Worm (Caenorhabditis elegans) whole organism, L4 larva: ENCODE measurements around the gene R08C7.8.

ENCODE experiments used
- F26F4.8 ChIP-seq: fragments of 200-800 bp; sonication (Bioruptor generic); conservative IDR thresholded peaks from 2 replicates; pipeline ENCODE4 v1.3.6; 2022; ENCODE audit warnings: missing genetic modification characterization, missing compliant biosample characterization
- F37D6.2 ChIP-seq: sonication (generic microtip); optimal IDR thresholded peaks from 2 replicates; lab custom pipeline; 2016; ENCODE audit warnings: mild to moderate bottlenecking, missing genetic modification characterization, missing compliant biosample characterization
- F44E2.7 ChIP-seq: fragments of 200-800 bp; sonication (Bioruptor generic); IDR thresholded peaks from 2 replicates; pipeline ENCODE4 v2.1.2; 2022; ENCODE audit warnings: missing genetic modification characterization, missing compliant biosample characterization
- T20F7.1 ChIP-seq: fragments of 200-800 bp; sonication (Bioruptor generic); optimal IDR thresholded peaks from 2 replicates; lab custom pipeline; 2018; ENCODE audit warnings: mild to moderate bottlenecking, missing genetic modification characterization, missing compliant biosample characterization
- Y5F2A.4 ChIP-seq: fragments of 200-800 bp; sonication (Bioruptor generic); optimal IDR thresholded peaks from 2 replicates; lab custom pipeline; 2018; ENCODE audit warnings: mild to moderate bottlenecking, missing genetic modification characterization, missing compliant biosample characterization
- Y75B8A.6 ChIP-seq: fragments of 200-800 bp; sonication (Bioruptor generic); IDR thresholded peaks from 2 replicates; pipeline ENCODE4 v1.3.6; 2022; ENCODE audit warnings: missing genetic modification reagents, missing genetic modification characterization, missing compliant biosample characterization
- ZK546.5 ChIP-seq, 2 experiments: sonication (generic microtip); optimal IDR thresholded peaks; 2 replicates each; lab custom pipeline; 2017; ENCODE audit warnings: missing biosample characterization in 2 of 2, missing genetic modification characterization in 2 of 2
- arid-1 ChIP-seq: fragments of 200-800 bp; sonication (Bioruptor generic); conservative IDR thresholded peaks from 2 replicates; pipeline ENCODE4 v1.3.6; 2022; ENCODE audit warnings: missing genetic modification reagents, missing genetic modification characterization, missing compliant biosample characterization
- ceh-28 ChIP-seq: fragments of 150-350 bp; optimal IDR thresholded peaks from 2 replicates; lab custom pipeline; 2014; ENCODE audit warnings: missing biosample characterization, missing genetic modification reagents, missing genetic modification characterization
- ceh-32 ChIP-seq: sonication (generic microtip); optimal IDR thresholded peaks from 2 replicates; lab custom pipeline; 2016; ENCODE audit warnings: mild to moderate bottlenecking, missing genetic modification characterization, missing compliant biosample characterization; ENCODE audit not compliant: poor library complexity
- ces-1 ChIP-seq: fragments of 150-350 bp; sonication (generic microtip); optimal IDR thresholded peaks from 4 replicates; lab custom pipeline; 2014; ENCODE audit warnings: missing biosample characterization, missing genetic modification reagents, missing genetic modification characterization
- cey-2 ChIP-seq: sonication (generic microtip); optimal IDR thresholded peaks from 3 replicates; lab custom pipeline; 2017; ENCODE audit warnings: missing genetic modification characterization, mild to moderate bottlenecking, missing compliant biosample characterization, antibody characterized with exemption, borderline replicate concordance; ENCODE audit not compliant: insufficient read depth
- ctbp-1 ChIP-seq: fragments of 200-800 bp; sonication (Bioruptor generic); IDR thresholded peaks from 2 replicates; pipeline ENCODE4 v1.3.6; 2022; ENCODE audit warnings: missing genetic modification reagents, missing genetic modification characterization, missing compliant biosample characterization
- daf-12 ChIP-seq: fragments of 150-350 bp; optimal IDR thresholded peaks from 2 replicates; lab custom pipeline; 2014; ENCODE audit warnings: missing biosample characterization, missing genetic modification reagents, missing genetic modification characterization
- daf-16 ChIP-seq, 3 experiments: sonication (generic microtip); optimal IDR thresholded peaks; 2 replicates each; lab custom pipeline; 2016 to 2017; ENCODE audit warnings: missing genetic modification characterization in 3 of 3, missing genetic modification reagents in 3 of 3, mild to moderate bottlenecking in 2 of 3, missing compliant biosample characterization in 2 of 3, missing biosample characterization in 1 of 3, moderate library complexity in 1 of 3
- daf-19 ChIP-seq: fragments of 200-800 bp; sonication (Bioruptor generic); conservative IDR thresholded peaks from 2 replicates; pipeline ENCODE4 v1.3.6; 2022; ENCODE audit warnings: missing genetic modification characterization, missing compliant biosample characterization
- daf-8 ChIP-seq: fragments of 200-800 bp; sonication (Bioruptor generic); IDR thresholded peaks from 2 replicates; pipeline ENCODE4 v1.3.6; 2022; ENCODE audit warnings: missing genetic modification characterization, missing compliant biosample characterization
- dmd-6 ChIP-seq: fragments of 200-800 bp; sonication (Bioruptor generic); IDR thresholded peaks from 2 replicates; pipeline ENCODE4 v1.3.6; 2022; ENCODE audit warnings: missing genetic modification reagents, missing genetic modification characterization, missing compliant biosample characterization
- dmd-8 ChIP-seq: fragments of 200-800 bp; sonication (Bioruptor generic); IDR thresholded peaks from 2 replicates; pipeline ENCODE4 v1.3.6; 2022; ENCODE audit warnings: missing genetic modification characterization, missing compliant biosample characterization
- dpl-1 ChIP-seq: fragments of 150-350 bp; optimal IDR thresholded peaks from 2 replicates; lab custom pipeline; 2014; ENCODE audit warnings: missing biosample characterization, missing genetic modification reagents, missing genetic modification characterization
- egl-43 ChIP-seq: fragments of 200-800 bp; sonication (Bioruptor generic); IDR thresholded peaks from 2 replicates; pipeline ENCODE4 v1.3.6; 2022; ENCODE audit warnings: missing genetic modification reagents, missing genetic modification characterization, missing compliant biosample characterization
- fkh-10 ChIP-seq: fragments of 150-350 bp; optimal IDR thresholded peaks from 2 replicates; lab custom pipeline; 2014; ENCODE audit warnings: missing biosample characterization, missing genetic modification reagents, missing genetic modification characterization
- hif-1 ChIP-seq, 2 experiments: sonication (generic microtip); optimal IDR thresholded peaks; 2 replicates each; lab custom pipeline; 2016 to 2017; ENCODE audit warnings: missing compliant biosample characterization in 2 of 2, missing genetic modification characterization in 2 of 2, missing genetic modification reagents in 2 of 2, missing genotype in 2 of 2, mild to moderate bottlenecking in 1 of 2
- lin-13 ChIP-seq: fragments of 150-350 bp; optimal IDR thresholded peaks from 2 replicates; lab custom pipeline; 2014; ENCODE audit warnings: missing biosample characterization, missing genetic modification reagents, missing genetic modification characterization
- lin-29 ChIP-seq: fragments of 200-800 bp; sonication (Bioruptor generic); IDR thresholded peaks from 2 replicates; pipeline ENCODE4 v1.3.6; 2022; ENCODE audit warnings: missing genetic modification reagents, missing genetic modification characterization, missing compliant biosample characterization
- lin-38 ChIP-seq: fragments of 200-800 bp; sonication (Bioruptor generic); IDR thresholded peaks from 2 replicates; pipeline ENCODE4 v1.3.6; 2022; ENCODE audit warnings: missing genetic modification reagents, missing genetic modification characterization, missing compliant biosample characterization
- lir-3 ChIP-seq: sonication (generic microtip); optimal IDR thresholded peaks from 2 replicates; lab custom pipeline; 2016; ENCODE audit warnings: mild to moderate bottlenecking, missing genetic modification characterization, missing compliant biosample characterization
- lsy-2 ChIP-seq, 2 experiments: fragments of 150-350 bp in 1 of 2; sonication (generic microtip) in 1 of 2; optimal IDR thresholded peaks; 2 replicates each; lab custom pipeline; 2014 to 2017; ENCODE audit warnings: missing biosample characterization in 2 of 2, missing genetic modification characterization in 2 of 2
- madf-5 ChIP-seq, 2 experiments: fragments of 200-800 bp; sonication (Bioruptor generic); IDR thresholded peaks; 2 replicates each; pipeline ENCODE4 v1.3.6; 2022; ENCODE audit warnings: missing compliant biosample characterization in 2 of 2, missing genetic modification characterization in 2 of 2
- madf-9 ChIP-seq: fragments of 200-800 bp; sonication (Bioruptor generic); conservative IDR thresholded peaks from 2 replicates; pipeline ENCODE4 v1.3.6; 2022; ENCODE audit warnings: missing genetic modification reagents, missing genetic modification characterization, missing compliant biosample characterization
- mdt-29 ChIP-seq: fragments of 200-800 bp; sonication (Bioruptor generic); IDR thresholded peaks from 2 replicates; pipeline ENCODE4 v1.3.6; 2022; ENCODE audit warnings: missing genetic modification reagents, missing genetic modification characterization, missing compliant biosample characterization
- mep-1 ChIP-seq: fragments of 150-350 bp; sonication (generic microtip); optimal IDR thresholded peaks from 3 replicates; lab custom pipeline; 2014; ENCODE audit warnings: missing biosample characterization, missing genetic modification characterization
- mes-2 ChIP-seq: sonication (generic microtip); optimal IDR thresholded peaks from 2 replicates; lab custom pipeline; 2016; ENCODE audit warnings: missing genotype, mild to moderate bottlenecking, missing genetic modification characterization, missing compliant biosample characterization; ENCODE audit not compliant: poor library complexity, severe bottlenecking
- nhr-102 ChIP-seq: sonication (generic microtip); optimal IDR thresholded peaks from 2 replicates; lab custom pipeline; 2016; ENCODE audit warnings: mild to moderate bottlenecking, missing genetic modification characterization, moderate library complexity, missing compliant biosample characterization
- nhr-11 ChIP-seq: fragments of 150-350 bp; optimal IDR thresholded peaks from 2 replicates; lab custom pipeline; 2014; ENCODE audit warnings: missing biosample characterization, missing genetic modification characterization
- nhr-25 ChIP-seq: sonication (generic microtip); optimal IDR thresholded peaks from 2 replicates; lab custom pipeline; 2017; ENCODE audit warnings: missing genetic modification characterization, mild to moderate bottlenecking, missing compliant biosample characterization, antibody characterized with exemption, moderate library complexity, borderline replicate concordance; ENCODE audit not compliant: insufficient read depth
- nhr-28 ChIP-seq: fragments of 150-350 bp; optimal IDR thresholded peaks from 2 replicates; lab custom pipeline; 2014; ENCODE audit warnings: missing biosample characterization, missing genetic modification characterization
- nhr-42 ChIP-seq: fragments of 200-800 bp; sonication (Bioruptor generic); IDR thresholded peaks from 2 replicates; pipeline ENCODE4 v1.3.6; 2022; ENCODE audit warnings: missing genetic modification characterization, missing compliant biosample characterization
- nhr-48 ChIP-seq: sonication (generic microtip); optimal IDR thresholded peaks from 2 replicates; lab custom pipeline; 2016; ENCODE audit warnings: mild to moderate bottlenecking, missing genetic modification characterization, missing compliant biosample characterization
- nhr-77 ChIP-seq: fragments of 150-350 bp; optimal IDR thresholded peaks from 2 replicates; lab custom pipeline; 2014; ENCODE audit warnings: missing biosample characterization, missing genetic modification characterization
- rbr-2 ChIP-seq: sonication (generic microtip); optimal IDR thresholded peaks from 2 replicates; lab custom pipeline; 2016; ENCODE audit warnings: missing genotype, missing genetic modification characterization, missing compliant biosample characterization
- skn-1 ChIP-seq: fragments of 150-350 bp; optimal IDR thresholded peaks from 2 replicates; lab custom pipeline; 2014; ENCODE audit warnings: missing biosample characterization, missing genetic modification characterization
- snpc-4 ChIP-seq: fragments of 150-350 bp; optimal IDR thresholded peaks from 2 replicates; lab custom pipeline; 2014; ENCODE audit warnings: missing biosample characterization, missing genetic modification characterization
- spr-3 ChIP-seq: fragments of 200-800 bp; sonication (Bioruptor generic); optimal IDR thresholded peaks from 2 replicates; lab custom pipeline; 2018; ENCODE audit warnings: mild to moderate bottlenecking, missing genetic modification characterization, missing compliant biosample characterization
- tra-1 ChIP-seq: fragments of 200-800 bp; sonication (Bioruptor generic); IDR thresholded peaks from 2 replicates; pipeline ENCODE4 v1.3.6; 2022; ENCODE audit warnings: missing genetic modification reagents, missing genetic modification characterization, missing compliant biosample characterization
- vab-7 ChIP-seq: fragments of 200-800 bp; sonication (Bioruptor generic); IDR thresholded peaks from 2 replicates; pipeline ENCODE4 v1.3.6; 2022; ENCODE audit warnings: missing genetic modification reagents, missing genetic modification characterization, missing compliant biosample characterization
- ztf-7 ChIP-seq: fragments of 150-350 bp; optimal IDR thresholded peaks from 2 replicates; lab custom pipeline; 2014; ENCODE audit warnings: missing biosample characterization, missing genetic modification characterization

Gene R08C7.8

ce11 chrIV:4470885-4471772 lies 36.8 kb upstream of the R08C7.8 start (continued):
- TF ChIP-seq daf-16 (GFP tag; optimal IDR thresholded peaks at IDR 0.05; lab: Kevin White, UChicago) (peak in 1 of 2 experiments; percentile 15), daf-16 (tag; optimal IDR thresholded peaks at IDR 0.05; lab: Kevin White, UChicago) (peak; percentile 71), T20F7.1 (GFP tag; lab: Kevin White, UChicago) (peak; percentile 7), F37D6.2 (tag; lab: Kevin White, UChicago) (no peak), F26F4.8 (GFP tag; lab: Robert Waterston, UW) (no peak), arid-1 (GFP tag; lab: Robert Waterston, UW) (peak; percentile 74), lin-38 (peak; percentile 68), nhr-48 (tag; lab: Kevin White, UChicago) (no peak), mes-2 (peak; percentile 48), ZK546.5 (tag; optimal IDR thresholded peaks at IDR 0.05; lab: Kevin White, UChicago) (no peak), hif-1 (tag; optimal IDR thresholded peaks at IDR 0.05; lab: Kevin White, UChicago) (peak in 1 of 2 experiments; percentile 6), nhr-25 (no peak), nhr-77 (tag; lab: Kevin White, UChicago) (peak; percentile 51), rbr-2 (tag; lab: Kevin White, UChicago) (peak; percentile 18), Y75B8A.6 (GFP tag; lab: Robert Waterston, UW) (no peak), egl-43 (peak; percentile 59; the same call in 1 of the 2 replicates), daf-8 (GFP tag; lab: Robert Waterston, UW) (no peak), ceh-28 (tag; lab: Kevin White, UChicago) (no peak), dmd-6 (GFP tag; lab: Robert Waterston, UW) (peak; percentile 45), madf-9 (0 out of 2 replicates have a peak, but pooled peaks have one; percentile 30), mdt-29 (GFP tag; lab: Robert Waterston, UW) (no peak), daf-12 (no peak), ces-1 (GFP tag; lab: Kevin White, UChicago) (no peak), snpc-4 (no peak), nhr-28 (no peak), dpl-1 (peak; percentile 56), lsy-2 (tag; optimal IDR thresholded peaks at IDR 0.05; lab: Kevin White, UChicago) (peak in 1 of 2 experiments; percentile 40), lir-3 (tag; lab: Kevin White, UChicago) (no peak), skn-1 (tag; lab: Kevin White, UChicago) (no peak), nhr-42 (GFP tag; lab: Robert Waterston, UW) (peak; percentile 29; the same call in 1 of the 2 replicates), nhr-102 (tag; lab: Kevin White, UChicago) (no peak), fkh-10 (GFP tag; lab: Kevin White, UChicago) (no peak), cey-2 (tag; lab: Kevin White, UChicago) (no peak), mep-1 (tag; lab: Kevin White, UChicago) (peak; percentile 14), madf-5 (GFP tag; IDR thresholded peaks at IDR 0.05; lab: Robert Waterston, UW) (0 out of 4 replicates have a peak, but pooled peaks of 1 of the 2 experiments have one; percentile 5), ceh-32 (tag; lab: Kevin White, UChicago) (no peak), spr-3 (no peak), Y5F2A.4 (no peak), vab-7 (GFP tag; lab: Robert Waterston, UW) (no peak), tra-1 (0 out of 2 replicates have a peak, but pooled peaks have one; percentile 39), F44E2.7 (GFP tag; lab: Robert Waterston, UW) (no peak), ztf-7 (tag; lab: Kevin White, UChicago) (no peak), daf-19 (GFP tag; lab: Robert Waterston, UW) (no peak), lin-29 (GFP tag; lab: Robert Waterston, UW) (0 out of 2 replicates have a peak, but pooled peaks have one; percentile 9), nhr-11 (tag; lab: Kevin White, UChicago) (no peak), ctbp-1 (peak; percentile 35; the same call in 1 of the 2 replicates), dmd-8 (GFP tag; lab: Robert Waterston, UW) (peak; percentile 40; the same call in 1 of the 2 replicates), lin-13 (GFP tag; lab: Kevin White, UChicago) (no peak)
